Fruit fly (Drosophila melanogaster): Measurements from ENCODE around the gene RhoGAP71E.

Gene RhoGAP71E

DNA sequence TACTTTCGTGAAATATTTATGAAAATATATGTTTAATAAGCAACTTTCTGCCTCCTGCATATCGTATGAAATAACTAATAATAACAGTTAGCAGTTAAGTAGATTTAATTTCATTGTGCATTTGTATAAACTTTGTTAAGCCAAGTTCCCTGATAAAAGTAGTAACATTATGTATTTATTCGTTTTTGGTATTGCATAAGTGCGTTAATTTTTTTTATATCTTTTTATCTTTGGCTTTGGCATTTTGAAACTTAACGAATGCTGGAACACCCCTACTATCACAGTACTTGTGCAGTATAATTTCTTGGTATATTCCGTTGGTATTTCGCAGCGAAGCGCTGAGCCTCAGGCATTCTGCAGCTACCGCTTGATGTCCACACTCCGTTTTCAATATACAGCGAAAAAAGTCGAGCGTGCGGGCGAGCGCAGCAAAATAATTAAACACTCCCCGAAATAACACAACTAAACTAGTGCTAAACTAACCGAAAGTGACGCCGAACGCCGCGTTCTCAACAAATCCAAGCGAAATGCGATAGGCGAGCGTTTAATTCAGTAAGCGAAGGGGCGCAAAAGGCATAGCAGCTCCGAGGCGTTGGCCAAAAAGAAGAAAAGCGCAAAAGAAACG is at the start of gene RhoGAP71E (continued):
- TF ChIP-seq CG12659 (GFP tag; optimal IDR thresholded peaks at IDR 0.05) (peak; percentile 62), CG17612 (GFP tag; IDR thresholded peaks at IDR 0.05) (no peak), CHES-1-like (GFP tag; optimal IDR thresholded peaks at IDR 0.05) (peak; percentile 23), CG11247 (GFP tag; IDR thresholded peaks at IDR 0.05) (peak; percentile 39; the same call in 1 of the 2 replicates), Ets65A (GFP tag) (peak; percentile 27), kni (GFP tag; optimal IDR thresholded peaks at IDR 0.05) (no peak), her (GFP tag; optimal IDR thresholded peaks at IDR 0.05) (peak; percentile 94), seq (GFP tag; IDR thresholded peaks at IDR 0.05) (no peak), vnd (GFP tag; IDR thresholded peaks at IDR 0.05; ENCODE audit: partially characterized antibody) (no peak), yki (optimal IDR thresholded peaks at IDR 0.05) (no peak), Drgx (GFP tag; IDR thresholded peaks at IDR 0.05) (peak; percentile 60), CG9876 (GFP tag; optimal IDR thresholded peaks at IDR 0.05) (no peak), ab (GFP tag; optimal IDR thresholded peaks at IDR 0.05) (no peak), eve (GFP tag; optimal IDR thresholded peaks at IDR 0.05) (no peak), pros (GFP tag; optimal IDR thresholded peaks at IDR 0.05) (no peak), ham (GFP tag; IDR thresholded peaks at IDR 0.05) (no peak), ro (GFP tag; IDR thresholded peaks at IDR 0.05) (no peak), hth (optimal IDR thresholded peaks at IDR 0.05) (no peak), CG31224 (GFP tag; IDR thresholded peaks at IDR 0.05) (peak; percentile 35; the same call in 1 of the 2 replicates), bigmax (GFP tag; optimal IDR thresholded peaks at IDR 0.05) (peak; percentile 24), CG4328 (GFP tag; optimal IDR thresholded peaks at IDR 0.05) (no peak), Sry-β (GFP tag; optimal IDR thresholded peaks at IDR 0.05) (no peak), CG9609 (GFP tag; optimal IDR thresholded peaks at IDR 0.05) (no peak), wek (GFP tag; optimal IDR thresholded peaks at IDR 0.05) (peak; percentile 97), CG7372 (GFP tag; IDR thresholded peaks at IDR 0.05) (peak; percentile 65), CG6254 (GFP tag; optimal IDR thresholded peaks at IDR 0.05) (no peak), Hr51 (GFP tag; optimal IDR thresholded peaks at IDR 0.05) (peak in 1 of 2 experiments; percentile 0), CG6813 (GFP tag; optimal IDR thresholded peaks at IDR 0.05) (peak; percentile 32), CG12769 (tag; optimal IDR thresholded peaks at IDR 0.05) (peak; percentile 21), nom (GFP tag; optimal IDR thresholded peaks at IDR 0.05) (peak; percentile 58), CG10462 (GFP tag; optimal IDR thresholded peaks at IDR 0.05) (no peak), CG14965 (GFP tag; optimal IDR thresholded peaks at IDR 0.05; ENCODE audit: borderline replicate concordance) (no peak), zfh2 (GFP tag; optimal IDR thresholded peaks at IDR 0.05) (no peak), CG5180 (GFP tag; optimal IDR thresholded peaks at IDR 0.05) (no peak), Taf1 (GFP tag; IDR thresholded peaks at IDR 0.05) (no peak), vvl (GFP tag; IDR thresholded peaks at IDR 0.05) (peak; percentile 67), Lpt (GFP tag; optimal IDR thresholded peaks at IDR 0.05) (no peak), CG31365 (tag; optimal IDR thresholded peaks at IDR 0.05) (peak; percentile 52), CG9797 (GFP tag; optimal IDR thresholded peaks at IDR 0.05) (peak; percentile 87), exex (tag; optimal IDR thresholded peaks at IDR 0.05) (peak; percentile 13), tin (GFP tag; optimal IDR thresholded peaks at IDR 0.05) (peak; percentile 30), pan (optimal IDR thresholded peaks at IDR 0.05) (no peak), pan (GFP tag; optimal IDR thresholded peaks at IDR 0.05 in 1 of 2, IDR thresholded peaks at IDR 0.05 in 1 of 2) (peak in 1 of 2 experiments; percentile 53), BtbVII (GFP tag; optimal IDR thresholded peaks at IDR 0.05) (peak; percentile 9), abd-A (tag; optimal IDR thresholded peaks at IDR 0.05) (no peak), CG12071 (GFP tag; optimal IDR thresholded peaks at IDR 0.05) (peak; percentile 21), klu (GFP tag; IDR thresholded peaks at IDR 0.05) (no peak), twi (tag; optimal IDR thresholded peaks at IDR 0.05) (no peak), GATAe (GFP tag; conservative IDR thresholded peaks at IDR 0.05) (no peak), gem (tag; optimal IDR thresholded peaks at IDR 0.05) (peak; percentile 41), slp2 (GFP tag; optimal IDR thresholded peaks at IDR 0.05) (no peak)

All from whole organism, embryonic.